Worm (Caenorhabditis elegans): ENCODE measurements around the gene F20B6.5.

ce11 chrX:4216894-4217293 is 17.2 kb upstream of the F20B6.5 start, which contains the start of the genes F20B6.10 and hpk-1:
- no peak for TF ChIP-seq him-1 (tag; optimal IDR thresholded peaks at IDR 0.05)
- TF ChIP-seq dao-5 (tag; optimal IDR thresholded peaks at IDR 0.05) = no peak
- TF ChIP-seq W03F9.2 (tag; optimal IDR thresholded peaks at IDR 0.05) = no peak
